Worm (Caenorhabditis elegans) whole organism, L3 larva: ENCODE measurements around the gene str-188.

Experiments used
- ceh-16 ChIP-seq: sonication (generic microtip); optimal IDR thresholded peaks from 2 replicates; lab custom pipeline; 2017; ENCODE audit warnings: missing biosample characterization, missing genetic modification characterization
- daf-12 ChIP-seq: fragments of 150-350 bp; optimal IDR thresholded peaks from 2 replicates; lab custom pipeline; 2014; ENCODE audit warnings: missing biosample characterization, missing genetic modification reagents, missing genetic modification characterization
- elt-2 ChIP-seq: sonication (generic microtip); optimal IDR thresholded peaks from 2 replicates; lab custom pipeline; 2016; ENCODE audit warnings: missing genetic modification reagents, mild to moderate bottlenecking, missing genetic modification characterization, missing compliant biosample characterization
- elt-3 ChIP-seq, 3 experiments: fragments of 150-350 bp in 1 of 3; sonication (generic microtip) in 2 of 3; optimal IDR thresholded peaks; 2 replicates in 2 of 3; 4 replicates in 1 of 3; lab custom pipeline; 2014 to 2017; ENCODE audit warnings: missing biosample characterization in 3 of 3, missing genetic modification characterization in 3 of 3
- fkh-10 ChIP-seq: sonication (generic microtip); optimal IDR thresholded peaks from 2 replicates; lab custom pipeline; 2017; ENCODE audit warnings: missing biosample characterization, missing genetic modification reagents, missing genetic modification characterization
- jun-1 ChIP-seq: fragments of 150-350 bp; optimal IDR thresholded peaks from 2 replicates; lab custom pipeline; 2014; ENCODE audit warnings: missing biosample characterization, missing genetic modification reagents, missing genetic modification characterization
- nhr-11 ChIP-seq: fragments of 150-350 bp; optimal IDR thresholded peaks from 2 replicates; lab custom pipeline; 2014; ENCODE audit warnings: missing biosample characterization, missing genetic modification characterization
- nhr-25 ChIP-seq: sonication (generic microtip); optimal IDR thresholded peaks from 2 replicates; lab custom pipeline; 2017; ENCODE audit warnings: missing biosample characterization, missing genetic modification characterization
- pqm-1 ChIP-seq: fragments of 150-350 bp; optimal IDR thresholded peaks from 2 replicates; lab custom pipeline; 2017; ENCODE audit warnings: missing biosample characterization, missing genetic modification characterization, inconsistent platforms
- skn-1 ChIP-seq: fragments of 150-350 bp; optimal IDR thresholded peaks from 2 replicates; lab custom pipeline; 2014; ENCODE audit warnings: missing biosample characterization, missing genetic modification characterization
- snpc-4 ChIP-seq: fragments of 150-350 bp; optimal IDR thresholded peaks from 2 replicates; lab custom pipeline; 2014; ENCODE audit warnings: missing biosample characterization, missing genetic modification characterization
- tbx-2 ChIP-seq: sonication (generic microtip); optimal IDR thresholded peaks from 2 replicates; lab custom pipeline; 2016; ENCODE audit warnings: mild to moderate bottlenecking, missing genetic modification characterization, missing compliant biosample characterization
- ztf-4 ChIP-seq: fragments of 150-350 bp; optimal IDR thresholded peaks from 2 replicates; lab custom pipeline; 2014; ENCODE audit warnings: missing biosample characterization, missing genetic modification characterization

DNA sequence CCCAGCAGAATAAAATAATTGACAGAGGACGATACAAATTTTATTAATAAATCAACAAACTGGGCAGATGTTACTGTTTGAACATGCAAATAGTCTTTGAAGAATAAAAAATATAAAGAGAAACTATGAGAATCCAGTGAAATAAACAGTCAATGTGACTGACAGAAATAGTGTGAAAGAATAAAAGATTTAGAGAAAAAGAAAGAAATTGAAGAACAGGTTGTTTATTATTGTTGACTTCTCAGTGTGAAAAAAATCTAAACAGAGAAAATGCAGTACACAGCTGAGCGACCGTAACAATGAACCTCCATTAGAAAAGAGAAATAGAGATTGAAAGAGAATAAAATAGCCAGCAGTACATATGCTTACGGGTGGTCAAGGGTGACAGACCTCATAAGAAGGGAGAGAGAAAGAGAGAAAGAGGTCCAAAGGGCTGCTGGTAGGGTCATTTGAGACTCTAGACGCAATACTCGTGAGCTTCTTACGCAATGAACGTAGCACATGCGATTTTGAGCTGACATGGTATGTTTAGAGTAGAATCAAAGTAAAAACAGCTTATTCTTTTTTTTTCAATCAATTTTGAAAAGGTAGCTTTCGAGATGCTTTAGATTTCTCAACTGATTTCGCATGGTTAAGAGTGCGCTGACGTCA is 7.6 kb downstream of the str-188 start, which contains the start of gene slcr-46.3:
- TF ChIP-seq skn-1 (tag; lab: Kevin White, UChicago) (no peak), nhr-11 (no peak), jun-1 (tag; lab: Kevin White, UChicago) (no peak), fkh-10 (GFP tag; lab: Kevin White, UChicago) (no peak), snpc-4 (tag; lab: Kevin White, UChicago) (no peak), elt-2 (tag; lab: Kevin White, UChicago) (no peak), tbx-2 (tag; lab: Kevin White, UChicago) (no peak), elt-3 (tag; optimal IDR thresholded peaks at IDR 0.05; lab: Kevin White, UChicago) (no peak), pqm-1 (tag; lab: Kevin White, UChicago) (no peak), ztf-4 (tag; lab: Kevin White, UChicago) (no peak), nhr-25 (tag; lab: Kevin White, UChicago) (no peak), ceh-16 (tag; lab: Kevin White, UChicago) (no peak), daf-12 (tag; lab: Kevin White, UChicago) (no peak)
